Worm (Caenorhabditis elegans) whole organism, L4 larva: ENCODE data around the gene C26B9.1.

Experiments used
- D1046.2 ChIP-seq: fragments of 200-800 bp; sonication (Bioruptor generic); IDR thresholded peaks from 2 replicates; pipeline ENCODE4 v1.3.6; 2022; ENCODE audit warnings: missing genetic modification characterization, missing compliant biosample characterization
- F26F4.8 ChIP-seq: fragments of 200-800 bp; sonication (Bioruptor generic); conservative IDR thresholded peaks from 2 replicates; pipeline ENCODE4 v1.3.6; 2022; ENCODE audit warnings: missing genetic modification characterization, missing compliant biosample characterization
- F37D6.2 ChIP-seq: sonication (generic microtip); optimal IDR thresholded peaks from 2 replicates; lab custom pipeline; 2016; ENCODE audit warnings: mild to moderate bottlenecking, missing genetic modification characterization, missing compliant biosample characterization
- F44E2.7 ChIP-seq: fragments of 200-800 bp; sonication (Bioruptor generic); IDR thresholded peaks from 2 replicates; pipeline ENCODE4 v2.1.2; 2022; ENCODE audit warnings: missing genetic modification characterization, missing compliant biosample characterization
- Y105C5A.15 ChIP-seq: fragments of 200-800 bp; sonication (Bioruptor generic); IDR thresholded peaks from 2 replicates; pipeline ENCODE4 v1.3.6; 2022; ENCODE audit warnings: missing genetic modification characterization, missing compliant biosample characterization
- Y5F2A.4 ChIP-seq: fragments of 200-800 bp; sonication (Bioruptor generic); optimal IDR thresholded peaks from 2 replicates; lab custom pipeline; 2018; ENCODE audit warnings: mild to moderate bottlenecking, missing genetic modification characterization, missing compliant biosample characterization
- aha-1 ChIP-seq: fragments of 150-350 bp; peaks from one replicate; lab custom pipeline; 2014; ENCODE audit warnings: missing biosample characterization, missing genetic modification characterization
- attf-4 ChIP-seq: sonication (generic microtip); optimal IDR thresholded peaks from 3 replicates; lab custom pipeline; 2017; ENCODE audit warnings: missing biosample characterization, missing genetic modification characterization
- ceh-20 ChIP-seq: fragments of 200-800 bp; sonication (Bioruptor generic); IDR thresholded peaks from 2 replicates; pipeline ENCODE4 v1.3.6; 2022; ENCODE audit warnings: missing genetic modification reagents, missing genetic modification characterization, missing compliant biosample characterization
- ceh-28 ChIP-seq: fragments of 150-350 bp; optimal IDR thresholded peaks from 2 replicates; lab custom pipeline; 2014; ENCODE audit warnings: missing biosample characterization, missing genetic modification reagents, missing genetic modification characterization
- cey-2 ChIP-seq: sonication (generic microtip); optimal IDR thresholded peaks from 3 replicates; lab custom pipeline; 2017; ENCODE audit warnings: missing genetic modification characterization, mild to moderate bottlenecking, missing compliant biosample characterization, antibody characterized with exemption, borderline replicate concordance; ENCODE audit not compliant: insufficient read depth
- daf-12 ChIP-seq: fragments of 150-350 bp; optimal IDR thresholded peaks from 2 replicates; lab custom pipeline; 2014; ENCODE audit warnings: missing biosample characterization, missing genetic modification reagents, missing genetic modification characterization
- daf-16 ChIP-seq, 3 experiments: sonication (generic microtip); optimal IDR thresholded peaks; 2 replicates each; lab custom pipeline; 2016 to 2017; ENCODE audit warnings: missing genetic modification characterization in 3 of 3, missing genetic modification reagents in 3 of 3, mild to moderate bottlenecking in 2 of 3, missing compliant biosample characterization in 2 of 3, missing biosample characterization in 1 of 3, moderate library complexity in 1 of 3
- dmd-9 ChIP-seq: fragments of 200-800 bp; sonication (Bioruptor generic); IDR thresholded peaks from 2 replicates; pipeline ENCODE4 v1.3.6; 2022; ENCODE audit warnings: missing genetic modification reagents, missing genetic modification characterization, missing compliant biosample characterization
- duxl-1 ChIP-seq: sonication (generic microtip); optimal IDR thresholded peaks from 2 replicates; lab custom pipeline; 2016; ENCODE audit warnings: mild to moderate bottlenecking, missing genetic modification characterization, moderate library complexity, missing compliant biosample characterization; ENCODE audit not compliant: poor library complexity
- dve-1 ChIP-seq: sonication (generic microtip); optimal IDR thresholded peaks from 2 replicates; lab custom pipeline; 2017; ENCODE audit warnings: antibody characterized with exemption, mild to moderate bottlenecking, missing genetic modification characterization, missing compliant biosample characterization; ENCODE audit not compliant: insufficient read depth
- hif-1 ChIP-seq, 2 experiments: sonication (generic microtip); optimal IDR thresholded peaks; 2 replicates each; lab custom pipeline; 2016 to 2017; ENCODE audit warnings: missing compliant biosample characterization in 2 of 2, missing genetic modification characterization in 2 of 2, missing genetic modification reagents in 2 of 2, missing genotype in 2 of 2, mild to moderate bottlenecking in 1 of 2
- hlh-11 ChIP-seq: fragments of 200-800 bp; sonication (Bioruptor generic); optimal IDR thresholded peaks from 2 replicates; lab custom pipeline; 2018; ENCODE audit warnings: mild to moderate bottlenecking, missing genetic modification characterization, missing compliant biosample characterization
- hlh-30 ChIP-seq: sonication (generic microtip); optimal IDR thresholded peaks from 2 replicates; lab custom pipeline; 2017; ENCODE audit warnings: antibody characterized with exemption, mild to moderate bottlenecking, missing genetic modification characterization, missing compliant biosample characterization; ENCODE audit not compliant: insufficient read depth
- jun-1 ChIP-seq: fragments of 150-350 bp; optimal IDR thresholded peaks from 2 replicates; lab custom pipeline; 2014; ENCODE audit warnings: missing biosample characterization, missing genetic modification reagents, missing genetic modification characterization
- lin-13 ChIP-seq: fragments of 150-350 bp; optimal IDR thresholded peaks from 2 replicates; lab custom pipeline; 2014; ENCODE audit warnings: missing biosample characterization, missing genetic modification reagents, missing genetic modification characterization
- lin-15B ChIP-seq: fragments of 150-350 bp; sonication (generic microtip); optimal IDR thresholded peaks from 3 replicates; lab custom pipeline; 2014; ENCODE audit warnings: missing biosample characterization, missing genetic modification characterization
- lin-29 ChIP-seq: fragments of 200-800 bp; sonication (Bioruptor generic); IDR thresholded peaks from 2 replicates; pipeline ENCODE4 v1.3.6; 2022; ENCODE audit warnings: missing genetic modification reagents, missing genetic modification characterization, missing compliant biosample characterization
- lir-3 ChIP-seq: sonication (generic microtip); optimal IDR thresholded peaks from 2 replicates; lab custom pipeline; 2016; ENCODE audit warnings: mild to moderate bottlenecking, missing genetic modification characterization, missing compliant biosample characterization
- madf-5 ChIP-seq, 2 experiments: fragments of 200-800 bp; sonication (Bioruptor generic); IDR thresholded peaks; 2 replicates each; pipeline ENCODE4 v1.3.6; 2022; ENCODE audit warnings: missing compliant biosample characterization in 2 of 2, missing genetic modification characterization in 2 of 2
- mdl-1 ChIP-seq, 2 experiments: fragments of 150-350 bp in 1 of 2; sonication (generic microtip) in 1 of 2; optimal IDR thresholded peaks; 2 replicates each; lab custom pipeline; 2014 to 2017; ENCODE audit warnings: missing biosample characterization in 2 of 2, missing genetic modification characterization in 2 of 2
- mdt-29 ChIP-seq: fragments of 200-800 bp; sonication (Bioruptor generic); IDR thresholded peaks from 2 replicates; pipeline ENCODE4 v1.3.6; 2022; ENCODE audit warnings: missing genetic modification reagents, missing genetic modification characterization, missing compliant biosample characterization
- mep-1 ChIP-seq: fragments of 150-350 bp; sonication (generic microtip); optimal IDR thresholded peaks from 3 replicates; lab custom pipeline; 2014; ENCODE audit warnings: missing biosample characterization, missing genetic modification characterization
- mxl-2 ChIP-seq: fragments of 200-800 bp; sonication (Bioruptor generic); conservative IDR thresholded peaks from 2 replicates; pipeline ENCODE4 v1.3.6; 2022; ENCODE audit warnings: missing genetic modification reagents, missing genetic modification characterization, missing compliant biosample characterization
- nhr-10 ChIP-seq: fragments of 150-350 bp; optimal IDR thresholded peaks from 2 replicates; lab custom pipeline; 2014; ENCODE audit warnings: missing biosample characterization, missing genetic modification characterization
- nhr-111 ChIP-seq: fragments of 200-800 bp; sonication (Bioruptor generic); optimal IDR thresholded peaks from 2 replicates; lab custom pipeline; 2018; ENCODE audit warnings: mild to moderate bottlenecking, missing genetic modification characterization, missing compliant biosample characterization
- nhr-25 ChIP-seq: sonication (generic microtip); optimal IDR thresholded peaks from 2 replicates; lab custom pipeline; 2017; ENCODE audit warnings: missing genetic modification characterization, mild to moderate bottlenecking, missing compliant biosample characterization, antibody characterized with exemption, moderate library complexity, borderline replicate concordance; ENCODE audit not compliant: insufficient read depth
- nhr-28 ChIP-seq: fragments of 150-350 bp; optimal IDR thresholded peaks from 2 replicates; lab custom pipeline; 2014; ENCODE audit warnings: missing biosample characterization, missing genetic modification characterization
- nhr-41 ChIP-seq: fragments of 200-800 bp; sonication (Bioruptor generic); IDR thresholded peaks from 2 replicates; pipeline ENCODE4 v1.3.6; 2022; ENCODE audit warnings: missing genetic modification reagents, missing genetic modification characterization, missing compliant biosample characterization
- nhr-42 ChIP-seq: fragments of 200-800 bp; sonication (Bioruptor generic); IDR thresholded peaks from 2 replicates; pipeline ENCODE4 v1.3.6; 2022; ENCODE audit warnings: missing genetic modification characterization, missing compliant biosample characterization
- nhr-48 ChIP-seq: sonication (generic microtip); optimal IDR thresholded peaks from 2 replicates; lab custom pipeline; 2016; ENCODE audit warnings: mild to moderate bottlenecking, missing genetic modification characterization, missing compliant biosample characterization
- pha-4 ChIP-seq, 2 experiments: fragments of 150-350 bp in 1 of 2; fragments of 200-800 bp in 1 of 2; sonication (Bioruptor generic) in 1 of 2; IDR thresholded peaks in 1 of 2; optimal IDR thresholded peaks in 1 of 2; 2 replicates each; pipeline versions ENCODE4 v1.3.6 to Lab custom; 2014 to 2022; ENCODE audit warnings: missing genetic modification characterization in 2 of 2, missing genetic modification reagents in 2 of 2, missing biosample characterization in 1 of 2, missing compliant biosample characterization in 1 of 2
- php-3 ChIP-seq: fragments of 200-800 bp; sonication (Bioruptor generic); IDR thresholded peaks from 2 replicates; pipeline ENCODE4 v1.3.6; 2022; ENCODE audit warnings: missing genetic modification reagents, missing genetic modification characterization, missing compliant biosample characterization
- rbr-2 ChIP-seq: sonication (generic microtip); optimal IDR thresholded peaks from 2 replicates; lab custom pipeline; 2016; ENCODE audit warnings: missing genotype, missing genetic modification characterization, missing compliant biosample characterization
- skn-1 ChIP-seq: fragments of 150-350 bp; optimal IDR thresholded peaks from 2 replicates; lab custom pipeline; 2014; ENCODE audit warnings: missing biosample characterization, missing genetic modification characterization
- spr-1 ChIP-seq: sonication (generic microtip); optimal IDR thresholded peaks from 2 replicates; lab custom pipeline; 2016; ENCODE audit warnings: mild to moderate bottlenecking, missing genetic modification characterization, missing compliant biosample characterization
- unc-130 ChIP-seq: sonication (generic microtip); optimal IDR thresholded peaks from 2 replicates; lab custom pipeline; 2016; ENCODE audit warnings: missing genetic modification reagents, missing genetic modification characterization, missing compliant biosample characterization
- unc-39 ChIP-seq: sonication (generic microtip); optimal IDR thresholded peaks from 2 replicates; lab custom pipeline; 2017; ENCODE audit warnings: missing biosample characterization, missing genetic modification characterization
- unc-62 ChIP-seq, 3 experiments: fragments of 150-350 bp in 1 of 3; sonication (generic microtip); optimal IDR thresholded peaks in 2 of 3; peaks in 1 of 3; 1 replicate in 1 of 3; 2 replicates in 2 of 3; lab custom pipeline; 2014 to 2017; ENCODE audit warnings: missing biosample characterization in 3 of 3, missing genetic modification characterization in 3 of 3, missing genetic modification reagents in 3 of 3, missing genotype in 1 of 3
- vab-7 ChIP-seq: fragments of 200-800 bp; sonication (Bioruptor generic); IDR thresholded peaks from 2 replicates; pipeline ENCODE4 v1.3.6; 2022; ENCODE audit warnings: missing genetic modification reagents, missing genetic modification characterization, missing compliant biosample characterization
- ztf-11 ChIP-seq: fragments of 150-350 bp; optimal IDR thresholded peaks from 2 replicates; lab custom pipeline; 2014; ENCODE audit warnings: missing biosample characterization, missing genetic modification characterization
- ztf-7 ChIP-seq: fragments of 150-350 bp; optimal IDR thresholded peaks from 2 replicates; lab custom pipeline; 2014; ENCODE audit warnings: missing biosample characterization, missing genetic modification characterization

C26B9.1 gene

ce11 chrX:5319214-5319838 lies 25.1 kb upstream of the C26B9.1 start:
- TF ChIP-seq pha-4 (GFP tag; IDR thresholded peaks at IDR 0.05; lab: Robert Waterston, UW) (peak; percentile 58; the same call in 1 of the 2 replicates), pha-4 (tag; optimal IDR thresholded peaks at IDR 0.05; lab: Kevin White, UChicago) (no peak), jun-1 (tag; lab: Kevin White, UChicago) (no peak), D1046.2 (GFP tag; lab: Robert Waterston, UW) (no peak), php-3 (no peak; the same call in 1 of the 2 replicates), F37D6.2 (tag; lab: Kevin White, UChicago) (peak; percentile 51), unc-39 (tag; lab: Kevin White, UChicago) (no peak), lir-3 (tag; lab: Kevin White, UChicago) (peak; percentile 55), dmd-9 (peak; percentile 64; the same call in 1 of the 2 replicates), F44E2.7 (GFP tag; lab: Robert Waterston, UW) (peak; percentile 86; the same call in 1 of the 2 replicates), lin-15B (no peak), unc-62 (GFP tag; optimal IDR thresholded peaks at IDR 0.05 in 1 of 2; lab: Kevin White, UChicago) (peak in 1 of 2 experiments; percentile 96), unc-62 (tag; optimal IDR thresholded peaks at IDR 0.05; lab: Kevin White, UChicago) (no peak), lin-13 (GFP tag; lab: Kevin White, UChicago) (no peak), lin-29 (GFP tag; lab: Robert Waterston, UW) (peak; percentile 33; the same call in 1 of the 2 replicates), rbr-2 (tag; lab: Kevin White, UChicago) (peak; percentile 61), mdt-29 (GFP tag; lab: Robert Waterston, UW) (peak; percentile 33; the same call in 1 of the 2 replicates), unc-130 (GFP tag; lab: Kevin White, UChicago) (no peak), Y5F2A.4 (GFP tag; lab: Kevin White, UChicago) (peak; percentile 29), F26F4.8 (GFP tag; lab: Robert Waterston, UW) (peak; percentile 79; the same call in 1 of the 2 replicates), nhr-48 (tag; lab: Kevin White, UChicago) (peak; percentile 53), madf-5 (GFP tag; IDR thresholded peaks at IDR 0.05; lab: Robert Waterston, UW) (0 out of 4 replicates have a peak, but pooled peaks of 1 of the 2 experiments have one; percentile 53), mep-1 (tag; lab: Kevin White, UChicago) (peak; percentile 39), nhr-41 (GFP tag; lab: Robert Waterston, UW) (no peak), hlh-11 (tag; lab: Kevin White, UChicago) (no peak), ceh-28 (no peak), mxl-2 (GFP tag; lab: Robert Waterston, UW) (peak; percentile 64; the same call in 1 of the 2 replicates), cey-2 (tag; lab: Kevin White, UChicago) (no peak), ztf-7 (tag; lab: Kevin White, UChicago) (peak; percentile 68), hlh-30 (tag; lab: Kevin White, UChicago) (peak; percentile 42), ztf-11 (tag; lab: Kevin White, UChicago) (no peak), dve-1 (peak; percentile 58), daf-16 (GFP tag; optimal IDR thresholded peaks at IDR 0.05; lab: Kevin White, UChicago) (peak; percentile 26 to 73), daf-16 (tag; optimal IDR thresholded peaks at IDR 0.05; lab: Kevin White, UChicago) (peak; percentile 45), spr-1 (tag; lab: Kevin White, UChicago) (peak; percentile 11), vab-7 (GFP tag; lab: Robert Waterston, UW) (peak; percentile 72; the same call in 1 of the 2 replicates), aha-1 (tag; lab: Kevin White, UChicago) (peak; percentile 98), duxl-1 (no peak), nhr-25 (tag; lab: Kevin White, UChicago) (no peak), Y105C5A.15 (no peak; the same call in 1 of the 2 replicates), nhr-42 (GFP tag; lab: Robert Waterston, UW) (peak; percentile 75; the same call in 1 of the 2 replicates), skn-1 (tag; lab: Kevin White, UChicago) (no peak), daf-12 (no peak), ceh-20 (GFP tag; lab: Robert Waterston, UW) (0 out of 2 replicates have a peak, but pooled peaks have one; percentile 60), hif-1 (tag; optimal IDR thresholded peaks at IDR 0.05; lab: Kevin White, UChicago) (no peak), nhr-111 (GFP tag; lab: Kevin White, UChicago) (peak; percentile 68), nhr-10 (tag; lab: Kevin White, UChicago) (no peak), attf-4 (tag; lab: Kevin White, UChicago) (peak; percentile 47), nhr-28 (tag; lab: Kevin White, UChicago) (peak; percentile 13), mdl-1 (tag; optimal IDR thresholded peaks at IDR 0.05; lab: Kevin White, UChicago) (no peak)
